Fruit fly (Drosophila melanogaster) Kc167 (cell line): Measurements from ENCODE around the gene CG33689.

ENCODE experiments used
- Sin3A ChIP-seq: fragments of >200 bp; optimal IDR thresholded peaks from 2 replicates; lab custom pipeline; 2018; ENCODE audit warnings: missing external identifiers
- h ChIP-seq: fragments of >200 bp; optimal IDR thresholded peaks from 3 replicates; lab custom pipeline; 2018; ENCODE audit warnings: missing external identifiers

- no peak for TF ChIP-seq h (lab: Kevin White, UChicago)
- TF ChIP-seq Sin3A (lab: Kevin White, UChicago): no peak
These were observed 33.9 kb downstream of the CG33689 start for dm6 chr3L:16233850-16234494.
